Worm (Caenorhabditis elegans): Measurements from ENCODE around the gene srv-16.

srv-16 gene

DNA sequence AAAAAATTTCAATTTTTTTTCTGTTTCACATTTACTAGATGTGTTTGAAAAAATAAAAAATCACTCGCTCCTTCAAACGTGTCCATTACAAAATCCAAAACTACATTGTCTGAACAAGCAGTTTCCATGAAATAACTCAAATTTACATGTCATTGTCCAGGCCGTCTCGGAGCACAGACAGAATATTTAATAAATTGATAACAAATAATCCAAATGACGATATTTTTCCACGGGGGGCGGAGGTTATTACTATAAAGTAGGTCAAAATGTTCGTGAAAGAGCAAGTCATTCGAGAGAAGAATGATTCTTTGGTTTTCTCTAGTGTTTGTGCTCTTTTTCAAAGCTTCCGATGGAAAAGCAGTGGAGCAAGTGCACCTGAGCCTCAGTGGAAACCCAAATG lies 49.8 kb downstream of the srv-16 start, which contains the start of gene Y105C5B.3:
Gene Y105C5B.3, plus strand, starts transcription at position 301 of the 400 bp plus-strand sequence.
- TF ChIP-seq mab-5 (tag; optimal IDR thresholded peaks at IDR 0.05) = no peak
- TF ChIP-seq ceh-82 (tag; optimal IDR thresholded peaks at IDR 0.05) = no peak
- TF ChIP-seq blmp-1 (tag; optimal IDR thresholded peaks at IDR 0.05; ENCODE audit: insufficient read depth) = no peak
- TF ChIP-seq C34F6.9 (tag; optimal IDR thresholded peaks at IDR 0.05) = no peak
- no peak for TF ChIP-seq egl-27 (tag; optimal IDR thresholded peaks at IDR 0.05)
